Worm (Caenorhabditis elegans): Measurements from ENCODE around the gene M03E7.3.

DNA sequence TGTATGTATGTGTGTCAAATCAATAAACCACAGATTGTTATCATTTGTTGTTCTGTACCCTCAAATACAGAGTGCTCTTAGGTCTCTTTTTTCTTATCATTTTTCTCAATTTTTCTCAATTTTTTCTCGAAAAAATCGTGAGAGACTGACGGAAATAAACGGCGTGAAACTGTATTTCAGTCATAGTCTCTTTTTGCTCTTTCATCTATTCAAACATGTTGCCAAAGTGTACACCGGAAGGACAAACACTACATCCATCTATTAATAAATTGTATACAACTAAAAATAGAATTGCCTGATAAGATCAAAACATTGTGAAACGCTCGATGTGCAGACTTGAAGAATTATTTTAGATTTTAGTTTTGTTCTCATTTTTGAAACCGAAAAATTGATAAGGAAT, 19.6 kb downstream of the M03E7.3 start:
- TF ChIP-seq snpc-4 (tag; optimal IDR thresholded peaks at IDR 0.05) (no peak), lsy-2 (tag; optimal IDR thresholded peaks at IDR 0.05) (no peak), unc-39 (tag; optimal IDR thresholded peaks at IDR 0.05) (no peak), ham-2 (GFP tag; optimal IDR thresholded peaks at IDR 0.05) (no peak)

Measured in whole organism, mixed stage, embryonic.